Worm (Caenorhabditis elegans): ENCODE measurements around the gene F57G4.11.

Gene F57G4.11

ce11 chrV:17668531-17668930 is 43.5 kb downstream of the F57G4.11 start, which contains the start of gene str-89:
str-89 (plus strand) TSS chrV:17668831.
- TF ChIP-seq hlh-6 (tag; optimal IDR thresholded peaks at IDR 0.05): no peak
- no peak for TF ChIP-seq C38D4.7 (GFP tag; optimal IDR thresholded peaks at IDR 0.05)
- TF ChIP-seq ama-1 (optimal IDR thresholded peaks at IDR 0.05): no peak
- no peak for TF ChIP-seq ceh-34 (tag; optimal IDR thresholded peaks at IDR 0.05)
- TF ChIP-seq elt-2 (tag; optimal IDR thresholded peaks at IDR 0.05): no peak
- TF ChIP-seq ceh-31 (tag; optimal IDR thresholded peaks at IDR 0.05): no peak
- TF ChIP-seq che-1 (tag; optimal IDR thresholded peaks at IDR 0.05): no peak
- no peak for TF ChIP-seq madf-2 (tag; optimal IDR thresholded peaks at IDR 0.05)
- TF ChIP-seq mec-3 (tag; optimal IDR thresholded peaks at IDR 0.05; ENCODE audit: borderline replicate concordance): no peak
- TF ChIP-seq hlh-15 (tag; optimal IDR thresholded peaks at IDR 0.05): no peak
- TF ChIP-seq odd-2 (tag; optimal IDR thresholded peaks at IDR 0.05): no peak
- TF ChIP-seq gmeb-2 (tag; optimal IDR thresholded peaks at IDR 0.05): no peak
- no peak for TF ChIP-seq nhr-11 (tag; optimal IDR thresholded peaks at IDR 0.05)
- no peak for TF ChIP-seq unc-42 (tag; optimal IDR thresholded peaks at IDR 0.05)
- TF ChIP-seq elt-4 (tag; optimal IDR thresholded peaks at IDR 0.05): no peak

DNA sequence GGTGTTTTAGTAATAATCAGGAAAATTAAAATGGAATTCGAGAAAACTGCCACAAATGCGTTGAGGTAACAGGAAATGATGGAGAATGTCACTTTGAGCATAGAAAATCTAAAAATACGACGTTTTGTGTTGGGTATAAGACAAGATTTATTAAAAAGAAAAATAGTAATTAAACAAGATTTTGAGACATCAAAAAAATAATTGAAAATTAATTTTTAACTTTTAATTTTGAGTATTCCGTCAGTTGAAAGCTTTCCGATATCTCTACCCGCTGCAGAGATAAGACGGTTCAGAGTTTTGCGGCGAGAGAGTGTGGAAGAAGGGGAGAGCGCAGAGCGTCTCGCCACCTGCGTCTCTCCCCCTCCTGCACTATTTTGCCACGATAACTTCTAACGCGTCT is 48.3 kb downstream of the F57G4.11 start, which contains the start of gene str-93:
str-93 (minus strand) TSS at position 101 of the 400 bp plus-strand sequence.
- TF ChIP-seq ama-1 (optimal IDR thresholded peaks at IDR 0.05) (no peak), dmd-4 (tag; optimal IDR thresholded peaks at IDR 0.05; ENCODE audit: borderline replicate concordance) (no peak), hlh-30 (tag; optimal IDR thresholded peaks at IDR 0.05; ENCODE audit: insufficient read depth) (no peak), ceh-34 (tag; optimal IDR thresholded peaks at IDR 0.05) (no peak), ets-4 (tag; optimal IDR thresholded peaks at IDR 0.05) (no peak), C38D4.7 (GFP tag; optimal IDR thresholded peaks at IDR 0.05) (no peak), unc-86 (tag; optimal IDR thresholded peaks at IDR 0.05) (no peak), odd-2 (tag; optimal IDR thresholded peaks at IDR 0.05) (no peak), ceh-6 (GFP tag; optimal IDR thresholded peaks at IDR 0.05) (no peak)

ce11 chrV:17676553-17676952 is 51.5 kb downstream of the F57G4.11 start, which contains the start of gene str-92:
str-92 (minus strand) TSS chrV:17676653.
- no peak for TF ChIP-seq rnt-1 (tag; optimal IDR thresholded peaks at IDR 0.05)
- no peak for TF ChIP-seq hlh-30 (tag; optimal IDR thresholded peaks at IDR 0.05; ENCODE audit: insufficient read depth)
- TF ChIP-seq npax-4 (tag; optimal IDR thresholded peaks at IDR 0.05): no peak
- TF ChIP-seq ceh-19 (GFP tag; optimal IDR thresholded peaks at IDR 0.05): no peak
- no peak for TF ChIP-seq ceh-18 (tag; optimal IDR thresholded peaks at IDR 0.05)
- no peak for TF ChIP-seq unc-86 (tag; optimal IDR thresholded peaks at IDR 0.05)
- no peak for TF ChIP-seq gmeb-2 (tag; optimal IDR thresholded peaks at IDR 0.05)
- TF ChIP-seq elt-2 (tag; optimal IDR thresholded peaks at IDR 0.05): no peak
- TF ChIP-seq ceh-22 (tag; optimal IDR thresholded peaks at IDR 0.05): no peak
- TF ChIP-seq unc-55 (GFP tag; optimal IDR thresholded peaks at IDR 0.05): no peak
- TF ChIP-seq T23F11.4 (GFP tag; optimal IDR thresholded peaks at IDR 0.05): no peak
- TF ChIP-seq Y22D7AL.16 (tag; optimal IDR thresholded peaks at IDR 0.05): no peak
- TF ChIP-seq nhr-11 (tag; optimal IDR thresholded peaks at IDR 0.05): no peak
- TF ChIP-seq ahr-1 (tag; optimal IDR thresholded peaks at IDR 0.05): no peak
- no peak for TF ChIP-seq tbx-7 (tag; optimal IDR thresholded peaks at IDR 0.05)
- TF ChIP-seq ceh-24 (tag; optimal IDR thresholded peaks at IDR 0.05): no peak
- TF ChIP-seq syd-9 (tag; optimal IDR thresholded peaks at IDR 0.05): no peak
- TF ChIP-seq ttx-3 (tag; optimal IDR thresholded peaks at IDR 0.05): no peak
- no peak for TF ChIP-seq C38D4.7 (GFP tag; optimal IDR thresholded peaks at IDR 0.05)
- TF ChIP-seq ceh-9 (tag; optimal IDR thresholded peaks at IDR 0.05): no peak

Measured in whole organism, late embryonic.